Worm (Caenorhabditis elegans) whole organism, L3 larva: ENCODE measurements around the gene spp-9.
A peak's percentile ranks its signal among the peaks of the same experiment; 100 is the strongest.

ENCODE experiments used
- R02D3.7 ChIP-seq: fragments of 150-350 bp; optimal IDR thresholded peaks from 2 replicates; lab custom pipeline; 2014; ENCODE audit warnings: missing biosample characterization, missing genetic modification characterization
- aly-2 ChIP-seq: fragments of 150-350 bp; optimal IDR thresholded peaks from 2 replicates; lab custom pipeline; 2014; ENCODE audit warnings: missing biosample characterization, missing genetic modification characterization
- ceh-28 ChIP-seq: fragments of 150-350 bp; optimal IDR thresholded peaks from 2 replicates; lab custom pipeline; 2014; ENCODE audit warnings: missing biosample characterization, missing genetic modification reagents, missing genetic modification characterization
- egl-27 ChIP-seq: sonication (generic microtip); optimal IDR thresholded peaks from 4 replicates; lab custom pipeline; 2017; ENCODE audit warnings: missing biosample characterization, missing genetic modification reagents, missing genetic modification characterization
- elt-1 ChIP-seq: fragments of 150-350 bp; optimal IDR thresholded peaks from 2 replicates; lab custom pipeline; 2014; ENCODE audit warnings: missing biosample characterization, missing genetic modification characterization
- elt-2 ChIP-seq: sonication (generic microtip); optimal IDR thresholded peaks from 2 replicates; lab custom pipeline; 2016; ENCODE audit warnings: missing genetic modification reagents, mild to moderate bottlenecking, missing genetic modification characterization, missing compliant biosample characterization
- elt-3 ChIP-seq, 3 experiments: fragments of 150-350 bp in 1 of 3; sonication (generic microtip) in 2 of 3; optimal IDR thresholded peaks; 2 replicates in 2 of 3; 4 replicates in 1 of 3; lab custom pipeline; 2014 to 2017; ENCODE audit warnings: missing biosample characterization in 3 of 3, missing genetic modification characterization in 3 of 3
- eor-1 ChIP-seq, 2 experiments: fragments of 150-350 bp; optimal IDR thresholded peaks; 2 replicates each; lab custom pipeline; 2014 to 2018; ENCODE audit warnings: missing biosample characterization in 2 of 2, missing genetic modification characterization in 2 of 2
- jun-1 ChIP-seq: fragments of 150-350 bp; optimal IDR thresholded peaks from 2 replicates; lab custom pipeline; 2014; ENCODE audit warnings: missing biosample characterization, missing genetic modification reagents, missing genetic modification characterization
- lin-15B ChIP-seq: fragments of 150-350 bp; optimal IDR thresholded peaks from 2 replicates; lab custom pipeline; 2014; ENCODE audit warnings: missing biosample characterization, missing genetic modification characterization
- lsy-12 ChIP-seq: sonication (generic microtip); optimal IDR thresholded peaks from 2 replicates; lab custom pipeline; 2016; ENCODE audit warnings: mild to moderate bottlenecking, missing genetic modification characterization, missing compliant biosample characterization
- nfya-1 ChIP-seq: sonication (generic microtip); optimal IDR thresholded peaks from 2 replicates; lab custom pipeline; 2017; ENCODE audit warnings: missing genetic modification characterization, mild to moderate bottlenecking, missing compliant biosample characterization, antibody characterized with exemption, moderate library complexity; ENCODE audit not compliant: insufficient read depth
- nhr-11 ChIP-seq: fragments of 150-350 bp; optimal IDR thresholded peaks from 2 replicates; lab custom pipeline; 2014; ENCODE audit warnings: missing biosample characterization, missing genetic modification characterization
- nhr-12 ChIP-seq: fragments of 150-350 bp; optimal IDR thresholded peaks from 2 replicates; lab custom pipeline; 2014; ENCODE audit warnings: missing biosample characterization, missing genetic modification characterization
- nhr-23 ChIP-seq: fragments of 150-350 bp; optimal IDR thresholded peaks from 2 replicates; lab custom pipeline; 2014; ENCODE audit warnings: missing biosample characterization, missing genetic modification reagents, missing genetic modification characterization
- nhr-237 ChIP-seq: fragments of 150-350 bp; optimal IDR thresholded peaks from 2 replicates; lab custom pipeline; 2014; ENCODE audit warnings: missing biosample characterization, missing genetic modification characterization
- nhr-25 ChIP-seq: sonication (generic microtip); optimal IDR thresholded peaks from 2 replicates; lab custom pipeline; 2017; ENCODE audit warnings: missing biosample characterization, missing genetic modification characterization
- nhr-76 ChIP-seq: fragments of 150-350 bp; sonication (generic microtip); optimal IDR thresholded peaks from 5 replicates; lab custom pipeline; 2014; ENCODE audit warnings: missing biosample characterization, missing genetic modification characterization
- nhr-77 ChIP-seq: fragments of 150-350 bp; optimal IDR thresholded peaks from 2 replicates; lab custom pipeline; 2014; ENCODE audit warnings: missing biosample characterization, missing genetic modification characterization
- pha-4 ChIP-seq: fragments of 150-350 bp; optimal IDR thresholded peaks from 2 replicates; lab custom pipeline; 2014; ENCODE audit warnings: missing biosample characterization, missing genetic modification reagents, missing genetic modification characterization
- pqm-1 ChIP-seq: fragments of 150-350 bp; optimal IDR thresholded peaks from 2 replicates; lab custom pipeline; 2017; ENCODE audit warnings: missing biosample characterization, missing genetic modification characterization, inconsistent platforms
- sea-2 ChIP-seq: fragments of 150-350 bp; sonication (generic microtip); optimal IDR thresholded peaks from 4 replicates; lab custom pipeline; 2014; ENCODE audit warnings: missing biosample characterization, missing genetic modification reagents, missing genetic modification characterization
- snpc-4 ChIP-seq: fragments of 150-350 bp; optimal IDR thresholded peaks from 2 replicates; lab custom pipeline; 2014; ENCODE audit warnings: missing biosample characterization, missing genetic modification characterization
- zag-1 ChIP-seq: fragments of 150-350 bp; optimal IDR thresholded peaks from 2 replicates; lab custom pipeline; 2014; ENCODE audit warnings: missing biosample characterization, missing genetic modification characterization
- ztf-11 ChIP-seq: fragments of 150-350 bp; optimal IDR thresholded peaks from 2 replicates; lab custom pipeline; 2014; ENCODE audit warnings: missing biosample characterization, missing genetic modification characterization
- ztf-4 ChIP-seq: fragments of 150-350 bp; optimal IDR thresholded peaks from 2 replicates; lab custom pipeline; 2014; ENCODE audit warnings: missing biosample characterization, missing genetic modification characterization

spp-9 gene

DNA sequence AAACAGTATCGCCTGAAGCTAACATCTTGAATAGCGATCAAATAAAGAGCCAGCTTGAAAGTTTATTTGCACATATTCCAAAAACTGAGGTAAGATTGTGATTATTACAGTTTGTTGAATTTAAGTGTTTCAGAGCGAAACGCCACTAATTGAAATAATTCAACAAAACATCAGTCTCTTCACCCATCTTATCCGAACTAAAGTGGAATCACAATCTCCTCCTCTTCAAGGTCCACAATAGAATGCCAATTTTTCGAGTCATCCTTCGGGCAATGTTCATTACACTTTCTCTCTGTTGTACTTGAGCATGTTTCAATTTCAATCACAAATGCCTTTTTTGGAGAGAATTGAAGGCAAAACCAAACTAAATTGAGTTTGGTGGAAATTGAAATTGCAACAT is 3.6 kb upstream of the spp-9 start:
- TF ChIP-seq eor-1 (tag; optimal IDR thresholded peaks at IDR 0.05; lab: Kevin White, UChicago), result no peak
- no peak for TF ChIP-seq ztf-11

DNA sequence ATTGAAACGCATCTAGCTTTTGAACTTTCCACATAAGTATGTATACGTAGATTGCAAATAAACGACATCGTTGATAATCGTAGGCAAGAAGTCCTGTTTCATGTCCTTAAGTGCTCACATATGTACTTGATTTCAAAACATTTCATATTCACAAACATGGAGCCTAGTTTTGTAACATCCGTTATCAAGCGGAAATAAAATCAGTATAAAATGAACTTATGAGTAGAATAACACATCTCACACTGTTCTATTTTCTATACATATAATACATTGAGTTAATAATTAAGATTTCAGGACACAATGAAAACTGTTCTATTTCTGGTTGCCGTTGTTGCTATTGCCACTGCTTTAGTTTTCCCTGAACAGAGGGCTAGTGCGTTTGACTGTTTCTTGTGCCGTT is 2.2 kb downstream of the spp-9 start, which contains the start of gene spp-21:
Gene spp-21, plus strand, starts transcription at position 301 of the 400 bp plus-strand sequence.
- TF ChIP-seq sea-2 (GFP tag; lab: Kevin White, UChicago), result no peak
- no peak for TF ChIP-seq nhr-77 (tag; lab: Kevin White, UChicago)

DNA sequence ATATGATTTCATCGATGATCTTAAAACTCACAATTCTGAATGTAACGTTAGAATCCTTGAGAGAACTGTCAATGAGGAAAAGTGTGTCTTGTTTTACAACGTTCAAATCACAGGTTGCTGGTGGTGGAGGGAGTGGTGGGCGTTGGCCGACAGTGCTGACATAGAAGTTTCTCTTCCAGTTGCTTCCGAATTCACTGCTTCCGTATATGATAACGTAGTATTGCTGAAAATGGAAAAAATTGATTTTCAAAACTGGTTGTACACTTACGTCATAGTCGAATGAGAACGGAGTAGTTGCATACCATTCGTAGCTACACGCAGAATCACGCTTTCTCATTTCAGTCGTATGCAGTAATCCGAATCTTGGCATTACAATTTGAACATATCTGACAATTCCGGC is 4.3 kb downstream of the spp-9 start:
- TF ChIP-seq jun-1, result no peak
- TF ChIP-seq pha-4 (tag; lab: Kevin White, UChicago), result no peak
- TF ChIP-seq lsy-12 (tag; lab: Kevin White, UChicago), result no peak
- TF ChIP-seq ceh-28, result no peak
- TF ChIP-seq nhr-237 (tag; lab: Kevin White, UChicago), result no peak
- TF ChIP-seq nfya-1 (tag; lab: Kevin White, UChicago), result no peak
- TF ChIP-seq eor-1 (tag; optimal IDR thresholded peaks at IDR 0.05; lab: Kevin White, UChicago), result no peak
- no peak for TF ChIP-seq nhr-12 (tag; lab: Kevin White, UChicago)
- no peak for TF ChIP-seq nhr-25
- TF ChIP-seq nhr-11 (tag; lab: Kevin White, UChicago), result no peak
- no peak for TF ChIP-seq snpc-4 (tag; lab: Kevin White, UChicago)
- no peak for TF ChIP-seq egl-27 (tag; lab: Kevin White, UChicago)
- TF ChIP-seq, all 47 proteins: peak for 0

DNA sequence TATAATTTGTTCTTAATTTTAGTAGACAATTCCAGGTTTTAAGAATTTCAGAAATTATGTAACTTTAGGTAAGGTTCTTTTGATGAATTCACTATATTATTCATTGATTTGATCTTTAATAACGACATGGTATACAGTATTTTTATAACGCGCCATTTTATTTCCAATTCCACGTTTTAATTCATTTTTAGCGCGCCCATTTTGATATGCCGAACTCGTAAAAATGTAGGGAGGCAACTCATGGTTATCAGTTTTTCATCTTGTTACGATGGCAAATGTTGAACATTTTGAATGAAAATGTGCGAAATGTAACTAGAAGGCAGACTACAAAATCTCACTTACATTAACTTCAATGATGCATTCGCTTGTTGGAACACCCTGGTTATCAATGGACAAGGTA is 11.3 kb downstream of the spp-9 start:
- TF ChIP-seq nhr-23 (tag; lab: Kevin White, UChicago) (no peak), elt-2 (tag; lab: Kevin White, UChicago) (peak; percentile 68), pqm-1 (tag; lab: Kevin White, UChicago) (peak; percentile 62), lsy-12 (tag; lab: Kevin White, UChicago) (no peak), nhr-11 (tag; lab: Kevin White, UChicago) (no peak)

DNA sequence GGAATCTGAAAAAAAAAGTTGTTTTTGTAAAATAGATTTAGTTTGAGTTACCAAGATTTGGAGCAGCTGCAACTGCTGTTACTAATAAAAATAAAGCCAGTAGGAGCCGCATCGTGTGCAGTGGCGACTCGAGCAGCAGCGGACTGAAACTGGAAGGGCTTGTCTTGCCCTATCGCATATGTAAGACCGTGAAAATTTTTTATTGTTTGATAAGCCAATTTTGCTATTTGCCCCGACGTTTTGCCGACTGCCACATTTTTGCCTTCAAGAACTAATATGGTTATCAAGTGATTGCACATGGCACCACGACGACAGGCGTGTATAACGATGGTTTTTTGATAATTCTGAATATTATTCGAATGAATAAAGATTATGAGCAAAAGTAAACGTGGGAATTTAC is 12.2 kb downstream of the spp-9 start, which contains the start of gene T25C12.3:
Gene T25C12.3, minus strand, starts transcription at position 262 of the 400 bp plus-strand sequence.
- peak; percentile 80 for TF ChIP-seq elt-2 (tag; lab: Kevin White, UChicago)
- no peak for TF ChIP-seq aly-2 (tag; lab: Kevin White, UChicago)
- no peak for TF ChIP-seq nhr-11 (tag; lab: Kevin White, UChicago)
- TF ChIP-seq nhr-237 (tag; lab: Kevin White, UChicago), result no peak

DNA sequence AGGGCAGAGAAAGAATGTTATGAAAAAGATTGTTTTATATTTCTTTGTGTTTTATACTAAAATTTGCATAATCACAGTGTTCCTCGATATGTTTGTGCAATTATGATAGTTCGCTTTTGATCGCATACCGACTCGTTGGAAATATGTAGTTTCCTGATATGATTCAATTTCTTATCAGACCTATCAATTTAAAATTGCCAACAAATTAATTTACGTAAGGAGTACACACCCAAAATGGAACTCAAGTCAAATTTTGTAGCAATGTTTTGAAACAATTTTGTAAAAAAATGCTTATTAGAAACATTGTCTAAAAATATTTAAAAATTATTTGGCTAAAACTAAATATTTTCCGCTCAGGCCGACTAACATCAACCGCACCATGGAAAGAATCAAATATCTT is 13.0 kb downstream of the spp-9 start:
- TF ChIP-seq lin-15B (tag; lab: Kevin White, UChicago) (no peak), elt-2 (tag; lab: Kevin White, UChicago) (peak; percentile 76), R02D3.7 (tag; lab: Kevin White, UChicago) (no peak), nhr-77 (tag; lab: Kevin White, UChicago) (no peak), elt-3 (tag; optimal IDR thresholded peaks at IDR 0.05; lab: Kevin White, UChicago) (no peak)

DNA sequence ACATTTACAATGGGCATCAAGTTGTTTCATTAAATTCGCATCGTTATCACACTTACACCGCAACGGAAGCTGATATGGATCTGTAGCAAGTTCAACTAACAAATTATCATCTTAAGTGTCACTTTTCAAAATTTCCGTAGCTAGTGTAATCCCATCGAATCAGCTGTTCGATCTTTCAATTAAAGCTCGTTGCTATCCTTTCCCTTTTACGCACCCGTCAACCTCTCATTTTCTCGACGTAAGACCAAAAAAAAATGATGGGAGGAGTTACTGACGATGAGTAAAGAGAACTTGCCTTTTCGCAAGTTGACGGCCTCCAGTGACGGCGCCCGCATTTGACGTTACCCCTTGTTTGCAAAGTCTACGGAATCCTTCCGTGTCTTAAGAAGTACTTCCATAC is 14.4 kb downstream of the spp-9 start, which contains the start of gene F29G6.1:
Gene F29G6.1, plus strand, starts transcription at position 301 of the 400 bp plus-strand sequence.
- TF ChIP-seq elt-2 (tag; lab: Kevin White, UChicago) (no peak), R02D3.7 (tag; lab: Kevin White, UChicago) (no peak), nhr-76 (tag; lab: Kevin White, UChicago) (no peak), jun-1 (no peak), nhr-25 (peak; percentile 21), ztf-4 (tag; lab: Kevin White, UChicago) (no peak)
- TF ChIP-seq, all 47 proteins: peak for 1

DNA sequence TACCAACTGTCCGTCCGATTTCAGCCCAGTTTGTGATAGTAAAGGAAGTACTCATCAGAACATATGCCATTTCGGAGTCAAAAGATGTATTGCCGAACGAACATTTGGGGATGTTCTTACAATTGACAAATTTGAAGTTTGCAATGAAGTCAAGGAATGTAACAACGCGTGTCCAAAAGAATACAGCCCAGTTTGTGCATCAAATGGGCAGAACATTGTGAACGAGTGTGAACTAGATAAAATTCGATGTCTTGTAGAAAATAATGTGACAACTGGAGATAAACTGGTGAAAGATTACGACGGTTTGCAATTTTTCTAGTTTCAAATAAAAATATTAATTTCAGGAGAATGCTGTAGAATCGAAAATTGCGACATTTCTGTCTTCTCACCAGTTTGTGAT is 20.3 kb downstream of the spp-9 start:
- TF ChIP-seq lin-15B (tag; lab: Kevin White, UChicago), result no peak
- TF ChIP-seq sea-2 (GFP tag; lab: Kevin White, UChicago), result no peak
- no peak for TF ChIP-seq elt-2 (tag; lab: Kevin White, UChicago)
- TF ChIP-seq elt-1 (tag; lab: Kevin White, UChicago), result no peak
- no peak for TF ChIP-seq zag-1 (tag; lab: Kevin White, UChicago)
